Fruit fly (Drosophila melanogaster): ENCODE results near the gene boi.
A peak's percentile ranks its signal among the peaks of the same experiment; 100 is the strongest.

Gene boi

DNA sequence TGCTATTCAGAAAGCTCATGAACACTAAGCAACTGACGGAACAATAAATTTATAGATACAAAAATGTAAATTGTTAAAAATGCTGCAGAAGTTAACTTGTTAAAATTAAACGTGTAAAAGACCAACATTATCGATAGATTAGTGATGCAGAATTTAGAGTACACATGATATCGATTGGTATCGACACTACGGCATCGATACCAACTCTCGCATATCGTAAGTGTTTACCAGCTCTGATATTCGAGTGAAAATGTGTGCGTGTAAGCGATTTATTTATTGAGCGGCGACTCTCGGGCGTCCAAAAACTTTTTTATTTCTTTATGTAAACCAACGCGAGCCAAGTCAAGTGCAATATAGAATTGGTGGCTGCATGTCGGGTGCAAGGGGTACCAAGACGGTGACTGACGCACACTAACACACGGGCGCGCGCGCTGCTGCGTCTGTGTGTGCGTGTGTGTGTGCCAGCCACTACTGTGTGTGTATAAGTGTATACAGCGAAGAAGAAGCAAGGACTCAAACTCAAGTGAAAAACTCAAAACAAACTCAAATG lies 22.0 kb downstream of the boi start, which contains the start of gene z (continued):
- no peak for TF ChIP-seq Hsf (GFP tag; optimal IDR thresholded peaks at IDR 0.05)
- no peak for TF ChIP-seq Mes4 (GFP tag; optimal IDR thresholded peaks at IDR 0.05)
- peak; percentile 92 for TF ChIP-seq CG17385 (GFP tag; optimal IDR thresholded peaks at IDR 0.05)
- TF ChIP-seq CG12769 (tag; optimal IDR thresholded peaks at IDR 0.05): no peak
- peak; percentile 91 for TF ChIP-seq HLH4C (GFP tag; IDR thresholded peaks at IDR 0.05; ENCODE audit: partially characterized antibody)
- no peak for TF ChIP-seq CG12744 (GFP tag; optimal IDR thresholded peaks at IDR 0.05)
- TF ChIP-seq CG14050 (GFP tag; IDR thresholded peaks at IDR 0.05): no peak
- no peak for TF ChIP-seq CG13424 (tag; optimal IDR thresholded peaks at IDR 0.05)
- TF ChIP-seq z (GFP tag; IDR thresholded peaks at IDR 0.05): peak; percentile 100
- no peak for TF ChIP-seq CrebB (tag; optimal IDR thresholded peaks at IDR 0.05)
- TF ChIP-seq Lim3 (GFP tag; IDR thresholded peaks at IDR 0.05): no peak
- no peak for TF ChIP-seq CG3995 (GFP tag; optimal IDR thresholded peaks at IDR 0.05)
- no peak for TF ChIP-seq CG9817 (tag; optimal IDR thresholded peaks at IDR 0.05)
- TF ChIP-seq CG3281 (GFP tag; optimal IDR thresholded peaks at IDR 0.05): no peak
- no peak for TF ChIP-seq CG10959 (GFP tag; IDR thresholded peaks at IDR 0.05)
- TF ChIP-seq Xrp1 (GFP tag; IDR thresholded peaks at IDR 0.05): no peak
- peak; percentile 85 for TF ChIP-seq mld (GFP tag; IDR thresholded peaks at IDR 0.05; ENCODE audit: partially characterized antibody)
- TF ChIP-seq wdn (GFP tag; IDR thresholded peaks at IDR 0.05): no peak
- no peak for TF ChIP-seq CG8359 (GFP tag; optimal IDR thresholded peaks at IDR 0.05; ENCODE audit: borderline replicate concordance)
- TF ChIP-seq CG7839 (tag; optimal IDR thresholded peaks at IDR 0.05): no peak
- TF ChIP-seq CG7928 (GFP tag; optimal IDR thresholded peaks at IDR 0.05): no peak
- TF ChIP-seq H15 (GFP tag; IDR thresholded peaks at IDR 0.05): no peak
- TF ChIP-seq CG34224 (GFP tag; IDR thresholded peaks at IDR 0.05; ENCODE audit: partially characterized antibody): peak; percentile 81
- no peak for TF ChIP-seq CG31365 (tag; optimal IDR thresholded peaks at IDR 0.05)
- TF ChIP-seq Myb (GFP tag; optimal IDR thresholded peaks at IDR 0.05): peak; percentile 62
- TF ChIP-seq CG14710 (tag; optimal IDR thresholded peaks at IDR 0.05): peak; percentile 62
- no peak for TF ChIP-seq Ptx1 (GFP tag; IDR thresholded peaks at IDR 0.05)
- TF ChIP-seq Doc2 (GFP tag; IDR thresholded peaks at IDR 0.05): no peak
- TF ChIP-seq Ssrp (tag; optimal IDR thresholded peaks at IDR 0.05): no peak
- no peak for TF ChIP-seq lola (GFP tag; optimal IDR thresholded peaks at IDR 0.05)
- TF ChIP-seq lmd (GFP tag; IDR thresholded peaks at IDR 0.05): no peak
- no peak for TF ChIP-seq CG3065 (GFP tag; optimal IDR thresholded peaks at IDR 0.05)
- no peak for TF ChIP-seq CG10366 (GFP tag; IDR thresholded peaks at IDR 0.05)
- no peak for TF ChIP-seq CG18619 (GFP tag; optimal IDR thresholded peaks at IDR 0.05)
- no peak for TF ChIP-seq CG16779 (GFP tag; IDR thresholded peaks at IDR 0.05)
- no peak for TF ChIP-seq fd3F (GFP tag; optimal IDR thresholded peaks at IDR 0.05)
- TF ChIP-seq CG9727 (GFP tag; optimal IDR thresholded peaks at IDR 0.05): no peak
- TF ChIP-seq CG7963 (GFP tag; IDR thresholded peaks at IDR 0.05; ENCODE audit: partially characterized antibody): peak; percentile 91
- TF ChIP-seq Hr78 (GFP tag; optimal IDR thresholded peaks at IDR 0.05): no peak
- no peak for TF ChIP-seq Spps (tag; optimal IDR thresholded peaks at IDR 0.05)
- TF ChIP-seq D19B (GFP tag; optimal IDR thresholded peaks at IDR 0.05): no peak
- TF ChIP-seq CG14667 (GFP tag; IDR thresholded peaks at IDR 0.05): no peak
- TF ChIP-seq slbo (GFP tag; IDR thresholded peaks at IDR 0.05): no peak
- TF ChIP-seq ci (GFP tag; IDR thresholded peaks at IDR 0.05): no peak
- no peak for TF ChIP-seq CG16815 (GFP tag; optimal IDR thresholded peaks at IDR 0.05)
- TF ChIP-seq Camta (GFP tag; optimal IDR thresholded peaks at IDR 0.05): no peak
- no peak for TF ChIP-seq CG33557 (GFP tag; optimal IDR thresholded peaks at IDR 0.05)
- no peak for TF ChIP-seq Awh (GFP tag; IDR thresholded peaks at IDR 0.05)
- no peak for TF ChIP-seq Elba2 (GFP tag; optimal IDR thresholded peaks at IDR 0.05)
- no peak for TF ChIP-seq p53 (GFP tag; optimal IDR thresholded peaks at IDR 0.05)
- no peak for TF ChIP-seq pb (GFP tag; optimal IDR thresholded peaks at IDR 0.05)

Measured in whole organism, embryonic.